Worm (Caenorhabditis elegans) whole organism, L4 larva: ENCODE results near the gene vab-23.

Source experiments
- D1046.2 ChIP-seq: fragments of 200-800 bp; sonication (Bioruptor generic); IDR thresholded peaks from 2 replicates; pipeline ENCODE4 v1.3.6; 2022; ENCODE audit warnings: missing genetic modification characterization, missing compliant biosample characterization
- F10B5.3 ChIP-seq: sonication (generic microtip); optimal IDR thresholded peaks from 2 replicates; lab custom pipeline; 2016; ENCODE audit warnings: mild to moderate bottlenecking, missing genetic modification characterization, missing compliant biosample characterization
- F37D6.2 ChIP-seq: sonication (generic microtip); optimal IDR thresholded peaks from 2 replicates; lab custom pipeline; 2016; ENCODE audit warnings: mild to moderate bottlenecking, missing genetic modification characterization, missing compliant biosample characterization
- R02D3.7 ChIP-seq: fragments of 150-350 bp; sonication (generic microtip); optimal IDR thresholded peaks from 3 replicates; lab custom pipeline; 2014; ENCODE audit warnings: missing biosample characterization, missing genetic modification characterization
- T20F7.1 ChIP-seq: fragments of 200-800 bp; sonication (Bioruptor generic); optimal IDR thresholded peaks from 2 replicates; lab custom pipeline; 2018; ENCODE audit warnings: mild to moderate bottlenecking, missing genetic modification characterization, missing compliant biosample characterization
- Y48G9A.11 ChIP-seq: fragments of 200-800 bp; sonication (Bioruptor generic); IDR thresholded peaks from 2 replicates; pipeline ENCODE4 v1.3.6; 2022; ENCODE audit warnings: missing genetic modification reagents, missing genetic modification characterization, missing compliant biosample characterization
- Y75B8A.6 ChIP-seq: fragments of 200-800 bp; sonication (Bioruptor generic); IDR thresholded peaks from 2 replicates; pipeline ENCODE4 v1.3.6; 2022; ENCODE audit warnings: missing genetic modification reagents, missing genetic modification characterization, missing compliant biosample characterization
- ZK337.2 ChIP-seq: fragments of 200-800 bp; sonication (Bioruptor generic); IDR thresholded peaks from 2 replicates; pipeline ENCODE4 v1.3.6; 2022; ENCODE audit warnings: missing genetic modification reagents, missing genetic modification characterization, missing compliant biosample characterization
- aha-1 ChIP-seq: fragments of 150-350 bp; peaks from one replicate; lab custom pipeline; 2014; ENCODE audit warnings: missing biosample characterization, missing genetic modification characterization
- aly-2 ChIP-seq: sonication (generic microtip); optimal IDR thresholded peaks from 2 replicates; lab custom pipeline; 2018; ENCODE audit warnings: missing biosample characterization, missing genetic modification characterization
- arid-1 ChIP-seq: fragments of 200-800 bp; sonication (Bioruptor generic); conservative IDR thresholded peaks from 2 replicates; pipeline ENCODE4 v1.3.6; 2022; ENCODE audit warnings: missing genetic modification reagents, missing genetic modification characterization, missing compliant biosample characterization
- attf-4 ChIP-seq: sonication (generic microtip); optimal IDR thresholded peaks from 3 replicates; lab custom pipeline; 2017; ENCODE audit warnings: missing biosample characterization, missing genetic modification characterization
- ceh-44 ChIP-seq: fragments of 200-800 bp; sonication (Bioruptor generic); IDR thresholded peaks from 2 replicates; pipeline ENCODE4 v1.3.6; 2022; ENCODE audit warnings: missing genetic modification reagents, missing genetic modification characterization, missing compliant biosample characterization
- daf-16 ChIP-seq, 3 experiments: sonication (generic microtip); optimal IDR thresholded peaks; 2 replicates each; lab custom pipeline; 2016 to 2017; ENCODE audit warnings: missing genetic modification characterization in 3 of 3, missing genetic modification reagents in 3 of 3, mild to moderate bottlenecking in 2 of 3, missing compliant biosample characterization in 2 of 3, missing biosample characterization in 1 of 3, moderate library complexity in 1 of 3
- dmd-6 ChIP-seq: fragments of 200-800 bp; sonication (Bioruptor generic); IDR thresholded peaks from 2 replicates; pipeline ENCODE4 v1.3.6; 2022; ENCODE audit warnings: missing genetic modification reagents, missing genetic modification characterization, missing compliant biosample characterization
- dmd-8 ChIP-seq: fragments of 200-800 bp; sonication (Bioruptor generic); IDR thresholded peaks from 2 replicates; pipeline ENCODE4 v1.3.6; 2022; ENCODE audit warnings: missing genetic modification characterization, missing compliant biosample characterization
- dmd-9 ChIP-seq: fragments of 200-800 bp; sonication (Bioruptor generic); IDR thresholded peaks from 2 replicates; pipeline ENCODE4 v1.3.6; 2022; ENCODE audit warnings: missing genetic modification reagents, missing genetic modification characterization, missing compliant biosample characterization
- hif-1 ChIP-seq, 2 experiments: sonication (generic microtip); optimal IDR thresholded peaks; 2 replicates each; lab custom pipeline; 2016 to 2017; ENCODE audit warnings: missing compliant biosample characterization in 2 of 2, missing genetic modification characterization in 2 of 2, missing genetic modification reagents in 2 of 2, missing genotype in 2 of 2, mild to moderate bottlenecking in 1 of 2
- hlh-11 ChIP-seq: fragments of 200-800 bp; sonication (Bioruptor generic); optimal IDR thresholded peaks from 2 replicates; lab custom pipeline; 2018; ENCODE audit warnings: mild to moderate bottlenecking, missing genetic modification characterization, missing compliant biosample characterization
- hlh-30 ChIP-seq: sonication (generic microtip); optimal IDR thresholded peaks from 2 replicates; lab custom pipeline; 2017; ENCODE audit warnings: antibody characterized with exemption, mild to moderate bottlenecking, missing genetic modification characterization, missing compliant biosample characterization; ENCODE audit not compliant: insufficient read depth
- lin-13 ChIP-seq: fragments of 150-350 bp; optimal IDR thresholded peaks from 2 replicates; lab custom pipeline; 2014; ENCODE audit warnings: missing biosample characterization, missing genetic modification reagents, missing genetic modification characterization
- lin-39 ChIP-seq: fragments of 150-350 bp; optimal IDR thresholded peaks from 2 replicates; lab custom pipeline; 2014; ENCODE audit warnings: missing biosample characterization, missing genetic modification reagents, missing genetic modification characterization
- lsy-2 ChIP-seq, 2 experiments: fragments of 150-350 bp in 1 of 2; sonication (generic microtip) in 1 of 2; optimal IDR thresholded peaks; 2 replicates each; lab custom pipeline; 2014 to 2017; ENCODE audit warnings: missing biosample characterization in 2 of 2, missing genetic modification characterization in 2 of 2
- mep-1 ChIP-seq: fragments of 150-350 bp; sonication (generic microtip); optimal IDR thresholded peaks from 3 replicates; lab custom pipeline; 2014; ENCODE audit warnings: missing biosample characterization, missing genetic modification characterization
- mxl-3 ChIP-seq: fragments of 200-800 bp; sonication (Bioruptor generic); optimal IDR thresholded peaks from 2 replicates; lab custom pipeline; 2018; ENCODE audit warnings: mild to moderate bottlenecking, missing genetic modification characterization, missing compliant biosample characterization
- nhr-28 ChIP-seq: fragments of 150-350 bp; optimal IDR thresholded peaks from 2 replicates; lab custom pipeline; 2014; ENCODE audit warnings: missing biosample characterization, missing genetic modification characterization
- nhr-42 ChIP-seq: fragments of 200-800 bp; sonication (Bioruptor generic); IDR thresholded peaks from 2 replicates; pipeline ENCODE4 v1.3.6; 2022; ENCODE audit warnings: missing genetic modification characterization, missing compliant biosample characterization
- nhr-6 ChIP-seq: fragments of 150-350 bp; optimal IDR thresholded peaks from 2 replicates; lab custom pipeline; 2014; ENCODE audit warnings: missing biosample characterization, missing genetic modification characterization
- pha-4 ChIP-seq, 2 experiments: fragments of 150-350 bp in 1 of 2; fragments of 200-800 bp in 1 of 2; sonication (Bioruptor generic) in 1 of 2; IDR thresholded peaks in 1 of 2; optimal IDR thresholded peaks in 1 of 2; 2 replicates each; pipeline versions ENCODE4 v1.3.6 to Lab custom; 2014 to 2022; ENCODE audit warnings: missing genetic modification characterization in 2 of 2, missing genetic modification reagents in 2 of 2, missing biosample characterization in 1 of 2, missing compliant biosample characterization in 1 of 2
- saeg-2 ChIP-seq: fragments of 200-800 bp; sonication (Bioruptor generic); IDR thresholded peaks from 2 replicates; pipeline ENCODE4 v1.3.6; 2022; ENCODE audit warnings: missing genetic modification reagents, missing genetic modification characterization, missing compliant biosample characterization
- set-16 ChIP-seq: fragments of 200-800 bp; sonication (Bioruptor generic); IDR thresholded peaks from 2 replicates; pipeline ENCODE4 v1.3.6; 2022; ENCODE audit warnings: missing genetic modification reagents, missing genetic modification characterization, missing compliant biosample characterization
- skn-1 ChIP-seq: fragments of 150-350 bp; optimal IDR thresholded peaks from 2 replicates; lab custom pipeline; 2014; ENCODE audit warnings: missing biosample characterization, missing genetic modification characterization
- unc-62 ChIP-seq, 3 experiments: fragments of 150-350 bp in 1 of 3; sonication (generic microtip); optimal IDR thresholded peaks in 2 of 3; peaks in 1 of 3; 1 replicate in 1 of 3; 2 replicates in 2 of 3; lab custom pipeline; 2014 to 2017; ENCODE audit warnings: missing biosample characterization in 3 of 3, missing genetic modification characterization in 3 of 3, missing genetic modification reagents in 3 of 3, missing genotype in 1 of 3
- zip-2 ChIP-seq: fragments of 150-350 bp; optimal IDR thresholded peaks from 2 replicates; lab custom pipeline; 2014; ENCODE audit warnings: missing biosample characterization, missing genetic modification characterization

Gene vab-23

DNA sequence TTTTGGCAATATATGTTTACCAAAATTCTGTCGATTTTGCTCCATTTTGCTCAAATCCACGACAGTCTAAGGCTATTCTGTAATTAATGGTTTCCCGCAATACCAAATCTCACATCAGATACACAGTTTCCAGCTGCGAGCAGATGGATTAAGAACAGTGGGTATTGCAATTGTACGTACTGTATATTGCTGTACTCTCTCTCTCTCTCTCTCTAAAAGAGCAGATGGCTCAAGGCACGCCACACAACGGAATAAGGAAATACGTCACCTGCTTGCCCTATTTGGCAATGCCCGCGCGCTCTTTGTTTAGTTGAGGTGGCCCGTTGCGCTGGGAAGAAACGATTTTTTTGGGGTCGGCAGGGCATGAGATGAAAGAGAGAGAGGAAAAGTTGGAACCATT is 10.4 kb downstream of the vab-23 start:
- TF ChIP-seq Y48G9A.11 (no peak), aha-1 (tag; lab: Kevin White, UChicago) (no peak)

DNA sequence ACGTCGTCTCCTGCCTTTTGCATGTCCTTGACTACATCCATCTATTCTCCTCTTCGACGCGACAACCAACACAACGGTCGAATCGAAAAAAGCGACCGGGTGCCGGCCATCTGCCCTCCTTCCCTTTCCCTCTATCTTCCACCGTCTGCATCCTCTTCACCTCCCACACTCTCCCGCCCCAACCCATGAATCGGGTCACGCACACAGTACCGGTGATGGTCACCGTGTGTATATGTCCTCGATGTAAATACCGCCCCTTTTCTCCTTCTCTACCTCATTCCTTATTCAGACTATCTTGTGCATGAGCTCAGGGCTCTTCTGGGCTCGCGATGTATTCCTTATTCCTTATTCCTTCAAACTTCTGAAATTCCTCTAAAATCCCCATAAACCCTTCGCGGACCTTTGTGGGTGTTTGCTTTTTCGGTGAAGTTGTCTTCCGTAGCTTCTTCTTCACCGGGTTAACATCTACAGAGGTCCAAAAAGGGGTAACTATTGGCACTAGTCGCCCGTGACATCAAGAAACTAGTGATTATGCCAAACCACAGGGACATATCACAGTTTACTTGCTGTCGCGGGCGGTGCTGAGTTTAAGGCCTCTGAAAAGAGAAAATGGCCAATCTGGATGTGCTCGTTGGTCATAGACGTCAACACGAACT is 11.5 kb downstream of the vab-23 start:
- no peak for TF ChIP-seq lsy-2 (tag; optimal IDR thresholded peaks at IDR 0.05; lab: Kevin White, UChicago)
- TF ChIP-seq attf-4: no peak
- no peak for TF ChIP-seq aly-2
- peak; percentile 72 for TF ChIP-seq hlh-30 (tag; lab: Kevin White, UChicago)
- TF ChIP-seq mep-1 (tag; lab: Kevin White, UChicago): peak; percentile 52
- no peak for TF ChIP-seq zip-2
- TF ChIP-seq ZK337.2: no peak
- TF ChIP-seq D1046.2 (GFP tag; lab: Robert Waterston, UW): no peak
- no peak for TF ChIP-seq dmd-9 (GFP tag; lab: Robert Waterston, UW)
- no peak for TF ChIP-seq arid-1
- TF ChIP-seq F10B5.3: peak; percentile 28
- peak; percentile 39 for TF ChIP-seq nhr-28 (tag; lab: Kevin White, UChicago)
- 0 out of 2 replicates have a peak, but pooled peaks have one; percentile 37 for TF ChIP-seq set-16
- peak; percentile 3 for TF ChIP-seq hlh-11
- TF ChIP-seq mxl-3: peak; percentile 71

DNA sequence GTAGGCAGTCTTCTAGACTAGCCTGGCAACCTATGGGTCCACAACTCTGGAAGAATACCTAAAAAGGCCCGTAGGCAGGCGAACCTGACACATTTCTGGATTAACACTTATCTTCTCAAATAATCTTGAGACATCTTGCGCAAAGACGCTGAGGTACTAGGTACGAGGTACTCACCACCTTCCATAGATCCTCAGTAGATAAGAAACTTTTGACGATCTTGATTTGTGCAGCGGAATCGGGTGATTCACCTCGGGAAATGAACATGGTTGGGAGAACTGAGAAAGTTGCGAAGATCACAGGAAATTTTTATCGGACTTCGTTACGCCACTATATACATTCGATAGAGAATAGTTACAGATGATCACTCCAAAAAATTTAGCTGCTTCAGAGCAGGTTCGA is 12.9 kb downstream of the vab-23 start:
- no peak for TF ChIP-seq T20F7.1 (GFP tag; lab: Kevin White, UChicago)
- TF ChIP-seq skn-1 (tag; lab: Kevin White, UChicago): no peak
- TF ChIP-seq, all 104 proteins: peak for 0

DNA sequence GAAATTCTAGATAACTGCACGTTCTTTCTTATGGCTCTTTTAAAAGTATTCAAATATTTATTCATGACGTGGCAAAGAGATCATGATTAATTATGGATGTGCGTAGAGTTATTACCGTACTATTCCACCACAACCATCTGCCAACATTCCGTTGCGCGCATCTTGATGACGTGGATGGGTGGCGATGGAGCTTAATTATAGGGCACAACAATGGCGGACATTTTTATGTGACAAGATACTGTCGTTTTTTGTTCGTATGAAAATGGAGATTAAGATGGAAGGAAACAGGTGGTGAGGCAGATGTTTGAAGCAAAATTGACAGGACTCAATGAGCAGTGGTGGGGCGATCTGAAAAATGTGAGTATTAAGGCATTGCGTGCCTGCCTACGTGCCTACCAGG is 13.3 kb downstream of the vab-23 start:
- TF ChIP-seq unc-62 (GFP tag; optimal IDR thresholded peaks at IDR 0.05 in 1 of 2; lab: Kevin White, UChicago) (peak in 1 of 2 experiments; percentile 14), unc-62 (tag; optimal IDR thresholded peaks at IDR 0.05; lab: Kevin White, UChicago) (no peak), saeg-2 (GFP tag; lab: Robert Waterston, UW) (no peak)

DNA sequence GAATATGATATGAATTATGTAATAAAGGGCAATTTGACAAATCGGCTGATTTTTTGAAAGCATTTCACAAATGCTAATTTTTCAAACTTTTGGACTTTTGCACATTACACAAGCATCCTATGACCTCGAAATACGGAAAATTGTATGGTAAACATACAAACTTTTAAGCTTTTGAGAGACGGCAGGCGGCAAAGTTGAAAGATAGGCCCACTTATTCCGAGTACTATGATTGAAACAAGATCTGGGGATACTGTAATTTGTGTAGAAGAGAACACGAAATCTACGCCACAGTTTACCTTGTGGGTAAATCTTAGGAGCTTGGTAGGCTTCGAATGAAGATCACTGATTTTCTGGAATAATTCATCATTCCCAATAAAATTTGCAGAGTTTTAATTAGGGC is 17.4 kb downstream of the vab-23 start, which contains the start of gene ZK930.6:
ZK930.6 (plus strand) TSS at position 301 of the 400 bp plus-strand sequence.
- TF ChIP-seq R02D3.7 (tag; lab: Kevin White, UChicago) (no peak), dmd-8 (GFP tag; lab: Robert Waterston, UW) (no peak), nhr-6 (tag; lab: Kevin White, UChicago) (no peak), lin-39 (tag; lab: Kevin White, UChicago) (no peak), nhr-42 (GFP tag; lab: Robert Waterston, UW) (no peak), F37D6.2 (tag; lab: Kevin White, UChicago) (no peak), pha-4 (GFP tag; IDR thresholded peaks at IDR 0.05; lab: Robert Waterston, UW) (no peak), pha-4 (tag; optimal IDR thresholded peaks at IDR 0.05; lab: Kevin White, UChicago) (no peak), Y75B8A.6 (GFP tag; lab: Robert Waterston, UW) (no peak), dmd-6 (GFP tag; lab: Robert Waterston, UW) (no peak), hif-1 (tag; optimal IDR thresholded peaks at IDR 0.05; lab: Kevin White, UChicago) (no peak), lin-13 (GFP tag; lab: Kevin White, UChicago) (no peak), attf-4 (no peak), arid-1 (no peak), daf-16 (GFP tag; optimal IDR thresholded peaks at IDR 0.05; lab: Kevin White, UChicago) (no peak), daf-16 (tag; optimal IDR thresholded peaks at IDR 0.05; lab: Kevin White, UChicago) (no peak), ceh-44 (no peak), Y48G9A.11 (no peak), skn-1 (tag; lab: Kevin White, UChicago) (no peak)
